Fruit fly (Drosophila melanogaster) Kc167 (cell line): ENCODE data around the gene CG43354.

ENCODE experiments used
- Sin3A ChIP-seq: fragments of >200 bp; optimal IDR thresholded peaks from 2 replicates; lab custom pipeline; 2018; ENCODE audit warnings: missing external identifiers
- psq ChIP-seq: fragments of >200 bp; optimal IDR thresholded peaks from 2 replicates; lab custom pipeline; 2017; ENCODE audit warnings: missing external identifiers

- TF ChIP-seq Sin3A (lab: Kevin White, UChicago) (no peak), psq (no peak)
Measured at dm6 chr2L:18344343-18344742, 35.1 kb upstream of the CG43354 start.
